Fruit fly (Drosophila melanogaster): ENCODE data around the gene Ttc30.

Gene Ttc30

DNA sequence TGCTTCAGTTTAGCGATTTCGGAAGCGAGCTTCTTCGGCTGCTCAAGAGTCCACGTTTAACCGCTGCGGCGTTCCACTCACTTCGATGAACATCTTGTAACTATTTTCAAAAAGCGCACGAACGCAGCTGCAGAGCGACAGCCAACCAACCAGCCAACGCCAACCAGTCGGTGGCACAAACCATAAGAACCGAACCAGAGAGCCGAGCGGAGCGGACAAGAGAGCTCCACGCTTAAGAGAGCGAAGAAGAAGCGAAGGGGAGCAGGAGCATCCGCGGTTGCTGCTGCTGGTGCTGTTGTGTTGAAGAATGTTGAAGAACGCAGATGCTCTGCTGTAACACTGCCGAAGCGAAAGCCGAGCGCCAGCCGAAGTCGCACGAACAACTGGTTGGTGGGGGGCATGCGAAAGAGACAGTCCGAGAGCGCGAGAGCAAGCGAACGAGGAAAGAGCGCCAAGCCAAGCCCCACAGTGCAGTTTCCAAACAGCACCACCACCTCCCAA lies 46.5 kb upstream of the Ttc30 start, which contains the start of gene CG9932 (continued):
- TF ChIP-seq Poxn (GFP tag; IDR thresholded peaks at IDR 0.05) = no peak
- no peak for TF ChIP-seq CG18262 (tag; optimal IDR thresholded peaks at IDR 0.05)
- TF ChIP-seq sqz (GFP tag; optimal IDR thresholded peaks at IDR 0.05) = no peak
- TF ChIP-seq fd3F (GFP tag; optimal IDR thresholded peaks at IDR 0.05) = no peak
- TF ChIP-seq Xrp1 (GFP tag; IDR thresholded peaks at IDR 0.05) = 0 out of 2 replicates have a peak, but pooled peaks have one; percentile 16
- TF ChIP-seq CG17612 (GFP tag; IDR thresholded peaks at IDR 0.05) = no peak
- peak; percentile 11 for TF ChIP-seq Antp (GFP tag; optimal IDR thresholded peaks at IDR 0.05)
- no peak for TF ChIP-seq ind (GFP tag; optimal IDR thresholded peaks at IDR 0.05)
- no peak for TF ChIP-seq Sox102F (GFP tag; optimal IDR thresholded peaks at IDR 0.05)
- TF ChIP-seq CG7963 (GFP tag; IDR thresholded peaks at IDR 0.05; ENCODE audit: partially characterized antibody) = no peak
- no peak for TF ChIP-seq exex (tag; optimal IDR thresholded peaks at IDR 0.05)
- no peak for TF ChIP-seq CG7987 (GFP tag; optimal IDR thresholded peaks at IDR 0.05)
- no peak for TF ChIP-seq Hand (GFP tag; optimal IDR thresholded peaks at IDR 0.05)
- no peak for TF ChIP-seq ash1 (GFP tag; optimal IDR thresholded peaks at IDR 0.05)
- TF ChIP-seq CG18476 (GFP tag; optimal IDR thresholded peaks at IDR 0.05) = no peak
- no peak for TF ChIP-seq CG5245 (GFP tag; optimal IDR thresholded peaks at IDR 0.05)
- no peak for TF ChIP-seq CG32772 (GFP tag; IDR thresholded peaks at IDR 0.05)
- no peak for TF ChIP-seq Doc2 (GFP tag; IDR thresholded peaks at IDR 0.05)
- TF ChIP-seq nau (GFP tag; optimal IDR thresholded peaks at IDR 0.05) = peak; percentile 60
- TF ChIP-seq tll (GFP tag; optimal IDR thresholded peaks at IDR 0.05) = no peak
- no peak; the same call in 2 of the 3 replicates for TF ChIP-seq CG11695 (GFP tag; IDR thresholded peaks at IDR 0.05)
- TF ChIP-seq Tbp (GFP tag; optimal IDR thresholded peaks at IDR 0.05) = no peak
- TF ChIP-seq CG6254 (GFP tag; optimal IDR thresholded peaks at IDR 0.05) = no peak
- peak; percentile 39; the same call in 1 of the 2 replicates for TF ChIP-seq Scr (GFP tag; IDR thresholded peaks at IDR 0.05; ENCODE audit: partially characterized antibody)
- TF ChIP-seq fru (optimal IDR thresholded peaks at IDR 0.05) = no peak
- TF ChIP-seq Dad (GFP tag; optimal IDR thresholded peaks at IDR 0.05) = peak; percentile 33
- no peak for TF ChIP-seq fd102C (GFP tag; optimal IDR thresholded peaks at IDR 0.05)
- no peak for TF ChIP-seq CG31388 (GFP tag; optimal IDR thresholded peaks at IDR 0.05)
- TF ChIP-seq Mes4 (GFP tag; optimal IDR thresholded peaks at IDR 0.05) = peak; percentile 4
- TF ChIP-seq trem (tag; optimal IDR thresholded peaks at IDR 0.05) = no peak
- TF ChIP-seq CG8359 (GFP tag; optimal IDR thresholded peaks at IDR 0.05; ENCODE audit: borderline replicate concordance) = peak; percentile 16
- TF ChIP-seq yki (optimal IDR thresholded peaks at IDR 0.05) = peak; percentile 82
- no peak for TF ChIP-seq kah (GFP tag; optimal IDR thresholded peaks at IDR 0.05)
- peak; percentile 8 for TF ChIP-seq CG6813 (GFP tag; optimal IDR thresholded peaks at IDR 0.05)
- 0 out of 2 replicates have a peak, but pooled peaks have one; percentile 18 for TF ChIP-seq Awh (GFP tag; IDR thresholded peaks at IDR 0.05)
- TF ChIP-seq CG11398 (GFP tag; optimal IDR thresholded peaks at IDR 0.05) = no peak
- peak; percentile 41; the same call in 1 of the 2 replicates for TF ChIP-seq E2f2 (GFP tag; IDR thresholded peaks at IDR 0.05)
- TF ChIP-seq CG42726 (GFP tag; IDR thresholded peaks at IDR 0.05; ENCODE audit: partially characterized antibody) = peak; percentile 36; the same call in 1 of the 2 replicates
- no peak for TF ChIP-seq croc (GFP tag; conservative IDR thresholded peaks at IDR 0.05)
- TF ChIP-seq Atf6 (GFP tag; IDR thresholded peaks at IDR 0.05) = peak; percentile 53; the same call in 1 of the 2 replicates
- TF ChIP-seq CG12942 (GFP tag; optimal IDR thresholded peaks at IDR 0.05) = no peak
- TF ChIP-seq inv (GFP tag; IDR thresholded peaks at IDR 0.05; ENCODE audit: partially characterized antibody) = no peak
- TF ChIP-seq CG1233 (GFP tag; optimal IDR thresholded peaks at IDR 0.05) = no peak
- no peak for TF ChIP-seq CG7372 (GFP tag; IDR thresholded peaks at IDR 0.05)
- peak; percentile 57 for TF ChIP-seq BtbVII (GFP tag; optimal IDR thresholded peaks at IDR 0.05)
- peak; percentile 20 for TF ChIP-seq CG11504 (tag; optimal IDR thresholded peaks at IDR 0.05)
- TF ChIP-seq otp (GFP tag; IDR thresholded peaks at IDR 0.05) = peak; percentile 16; the same call in 1 of the 3 replicates
- peak; percentile 63 for TF ChIP-seq CG13287 (GFP tag; IDR thresholded peaks at IDR 0.05; ENCODE audit: partially characterized antibody)
- no peak for TF ChIP-seq Usf (GFP tag; optimal IDR thresholded peaks at IDR 0.05)
- peak; percentile 79 for TF ChIP-seq sna (GFP tag; IDR thresholded peaks at IDR 0.05; ENCODE audit: partially characterized antibody)

Measured in whole organism, embryonic.